Worm (Caenorhabditis elegans) whole organism, dauer: ENCODE data around the gene T07C4.12.

Source experiments
- unc-62 ChIP-seq: sonication (generic microtip); optimal IDR thresholded peaks from 2 replicates; lab custom pipeline; 2017; ENCODE audit warnings: missing biosample characterization, missing genetic modification reagents, missing genetic modification characterization

The T07C4.12 gene

ce11 chrIII:10284214-10284613, 48.2 kb downstream of the T07C4.12 start:
- TF ChIP-seq unc-62 (GFP tag; lab: Kevin White, UChicago) = no peak
